Fruit fly (Drosophila melanogaster): ENCODE results near the gene Ogg1.

Gene Ogg1

dm6 chrX:8690003-8690402 is at the start of gene Ogg1, which contains the start of gene Ppt1 (continued):
- TF ChIP-seq ewg (GFP tag; optimal IDR thresholded peaks at IDR 0.05) (no peak), CG16779 (GFP tag; IDR thresholded peaks at IDR 0.05) (no peak), Ada2b (GFP tag; IDR thresholded peaks at IDR 0.05) (peak; percentile 46; the same call in 1 of the 2 replicates), CG4360 (GFP tag; IDR thresholded peaks at IDR 0.05) (no peak), D19B (GFP tag; optimal IDR thresholded peaks at IDR 0.05) (no peak), CG10543 (GFP tag; optimal IDR thresholded peaks at IDR 0.05) (peak; percentile 33), CG12155 (GFP tag; optimal IDR thresholded peaks at IDR 0.05) (peak; percentile 61), Fer2 (tag; optimal IDR thresholded peaks at IDR 0.05) (no peak), kni (GFP tag; optimal IDR thresholded peaks at IDR 0.05) (no peak), nmo (GFP tag; optimal IDR thresholded peaks at IDR 0.05) (peak; percentile 56), emc (GFP tag; optimal IDR thresholded peaks at IDR 0.05) (no peak), bcd (GFP tag; optimal IDR thresholded peaks at IDR 0.05) (no peak), lab (GFP tag; optimal IDR thresholded peaks at IDR 0.05) (peak; percentile 58), CG12071 (GFP tag; optimal IDR thresholded peaks at IDR 0.05) (peak; percentile 21), CG18764 (GFP tag; optimal IDR thresholded peaks at IDR 0.05) (peak; percentile 36), stwl (tag; optimal IDR thresholded peaks at IDR 0.05) (peak; percentile 97), Drgx (GFP tag; IDR thresholded peaks at IDR 0.05) (peak; percentile 38; the same call in 1 of the 2 replicates), bab2 (GFP tag; optimal IDR thresholded peaks at IDR 0.05) (peak; percentile 54), ab (GFP tag; optimal IDR thresholded peaks at IDR 0.05) (no peak), cwo (GFP tag; optimal IDR thresholded peaks at IDR 0.05) (peak; percentile 1), E2f1 (GFP tag; IDR thresholded peaks at IDR 0.05) (no peak), inv (GFP tag; IDR thresholded peaks at IDR 0.05; ENCODE audit: partially characterized antibody) (no peak), toy (GFP tag; IDR thresholded peaks at IDR 0.05) (no peak), caup (GFP tag; optimal IDR thresholded peaks at IDR 0.05; ENCODE audit: severe bottlenecking) (peak; percentile 59), CG17829 (tag; optimal IDR thresholded peaks at IDR 0.05) (peak; percentile 45), pum (GFP tag; optimal IDR thresholded peaks at IDR 0.05) (peak; percentile 60), Lim3 (GFP tag; IDR thresholded peaks at IDR 0.05) (no peak), CG7556 (GFP tag; optimal IDR thresholded peaks at IDR 0.05) (peak; percentile 11), lbe (GFP tag; optimal IDR thresholded peaks at IDR 0.05) (peak; percentile 34), CG31365 (tag; optimal IDR thresholded peaks at IDR 0.05) (no peak), CG1602 (GFP tag; optimal IDR thresholded peaks at IDR 0.05) (peak; percentile 20), ro (GFP tag; IDR thresholded peaks at IDR 0.05) (no peak), ATbp (GFP tag; optimal IDR thresholded peaks at IDR 0.05) (no peak), CG8359 (GFP tag; optimal IDR thresholded peaks at IDR 0.05; ENCODE audit: borderline replicate concordance) (no peak), ash1 (GFP tag; optimal IDR thresholded peaks at IDR 0.05) (no peak), CG9215 (GFP tag; IDR thresholded peaks at IDR 0.05) (no peak), CG17568 (GFP tag; optimal IDR thresholded peaks at IDR 0.05) (peak; percentile 48), CG15011 (GFP tag; optimal IDR thresholded peaks at IDR 0.05) (no peak), dmrt99B (tag; optimal IDR thresholded peaks at IDR 0.05) (peak; percentile 27), unc-4 (GFP tag; IDR thresholded peaks at IDR 0.05; ENCODE audit: partially characterized antibody) (peak; percentile 61; the same call in 1 of the 2 replicates), CG2202 (tag; optimal IDR thresholded peaks at IDR 0.05) (peak; percentile 19), danr (GFP tag; IDR thresholded peaks at IDR 0.05) (no peak), Neu2 (GFP tag; optimal IDR thresholded peaks at IDR 0.05; ENCODE audit: borderline replicate concordance) (no peak), cad (GFP tag; optimal IDR thresholded peaks at IDR 0.05) (no peak), CG1603 (tag; optimal IDR thresholded peaks at IDR 0.05) (peak; percentile 69), Oaz (GFP tag; IDR thresholded peaks at IDR 0.05) (no peak), Jarid2 (GFP tag; optimal IDR thresholded peaks at IDR 0.05) (no peak), Hr3 (GFP tag; optimal IDR thresholded peaks at IDR 0.05) (peak; percentile 36), crp (GFP tag; optimal IDR thresholded peaks at IDR 0.05) (peak; percentile 53 to 89), tx (GFP tag; optimal IDR thresholded peaks at IDR 0.05) (peak; percentile 61)
